Fruit fly (Drosophila melanogaster) whole organism, embryonic: Measurements from ENCODE around the gene eIF2gamma.

Experiments
- Atf6 ChIP-seq: fragments of 200-800 bp; sonication (Bioruptor generic); IDR thresholded peaks from 2 replicates; pipeline ENCODE4 v1.3.6; 2022; ENCODE audit warnings: missing biosample characterization, missing genetic modification characterization
- BEAF-32 ChIP-seq: fragments of 200-800 bp; sonication (Bioruptor generic); optimal IDR thresholded peaks from 3 replicates; lab custom pipeline; 2017; ENCODE audit warnings: missing biosample characterization, missing genetic modification characterization, mild to moderate bottlenecking, moderate library complexity, missing genetic modification reagents
- C15 ChIP-seq: fragments of 200-800 bp; sonication (Bioruptor generic); IDR thresholded peaks from 3 replicates; pipeline ENCODE4 v1.3.6; 2022; ENCODE audit warnings: missing biosample characterization, missing genetic modification characterization
- CG10565 ChIP-seq: fragments of 200-800 bp; sonication (Bioruptor generic); optimal IDR thresholded peaks from 3 replicates; lab custom pipeline; 2016; ENCODE audit warnings: missing biosample characterization, mild to moderate bottlenecking, missing genetic modification characterization
- CG11398 ChIP-seq: fragments of 200-800 bp; sonication (Bioruptor generic); optimal IDR thresholded peaks from 2 replicates; lab custom pipeline; 2016; ENCODE audit warnings: missing biosample characterization, missing genetic modification characterization
- CG17361 ChIP-seq: fragments of 200-800 bp; sonication (Bioruptor generic); IDR thresholded peaks from 3 replicates; pipeline ENCODE4 v1.3.6; 2022; ENCODE audit warnings: missing biosample characterization, missing genetic modification characterization
- CG17912 ChIP-seq: fragments of 200-800 bp; sonication (Bioruptor generic); optimal IDR thresholded peaks from 2 replicates; lab custom pipeline; 2018; ENCODE audit warnings: missing biosample characterization, mild to moderate bottlenecking, missing genetic modification characterization
- CG2712 ChIP-seq: fragments of 200-800 bp; optimal IDR thresholded peaks from 3 replicates; lab custom pipeline; 2019; ENCODE audit warnings: missing biosample characterization, mild to moderate bottlenecking, missing genetic modification characterization, moderate library complexity
- CG2875 ChIP-seq: fragments of 200-800 bp; sonication (Bioruptor generic); optimal IDR thresholded peaks from 2 replicates; lab custom pipeline; 2017; ENCODE audit warnings: missing biosample characterization, mild to moderate bottlenecking, missing genetic modification characterization, missing genetic modification reagents
- CG2889 ChIP-seq: fragments of 200-800 bp; sonication (Bioruptor generic); IDR thresholded peaks from 3 replicates; pipeline ENCODE4 v1.3.6; 2022; ENCODE audit warnings: missing biosample characterization, missing genetic modification characterization
- CG4328 ChIP-seq: fragments of 200-800 bp; sonication (Bioruptor generic); optimal IDR thresholded peaks from 3 replicates; lab custom pipeline; 2017; ENCODE audit warnings: missing biosample characterization, missing genetic modification reagents, missing genetic modification characterization
- CG43689 ChIP-seq: fragments of 200-800 bp; sonication (Bioruptor generic); IDR thresholded peaks from 2 replicates; pipeline ENCODE4 v1.3.6; 2022; ENCODE audit warnings: missing biosample characterization, missing genetic modification characterization
- CG4424 ChIP-seq: fragments of 200-800 bp; sonication (Bioruptor generic); optimal IDR thresholded peaks from 3 replicates; lab custom pipeline; 2016; ENCODE audit warnings: missing biosample characterization, missing genetic modification characterization
- CG4820 ChIP-seq: fragments of 200-800 bp; sonication (Bioruptor generic); optimal IDR thresholded peaks from 3 replicates; lab custom pipeline; 2016; ENCODE audit warnings: missing biosample characterization, missing genetic modification characterization
- CG4854 ChIP-seq: fragments of 200-800 bp; sonication (Bioruptor generic); optimal IDR thresholded peaks from 2 replicates; lab custom pipeline; 2016; ENCODE audit warnings: missing biosample characterization, missing genetic modification characterization, inconsistent platforms
- CG6654 ChIP-seq: fragments of 200-800 bp; sonication (Bioruptor generic); optimal IDR thresholded peaks from 2 replicates; lab custom pipeline; 2017; ENCODE audit warnings: missing biosample characterization, mild to moderate bottlenecking, missing genetic modification characterization
- CG6854 ChIP-seq: fragments of 200-800 bp; sonication (Bioruptor generic); optimal IDR thresholded peaks from 3 replicates; lab custom pipeline; 2017; ENCODE audit warnings: missing biosample characterization, mild to moderate bottlenecking, missing genetic modification characterization
- CG7357 ChIP-seq: fragments of 200-800 bp; sonication (Bioruptor generic); IDR thresholded peaks from 3 replicates; pipeline ENCODE4 v1.3.6; 2022; ENCODE audit warnings: missing biosample characterization, missing genetic modification characterization
- CG8281 ChIP-seq: fragments of 200-800 bp; sonication (Bioruptor generic); optimal IDR thresholded peaks from 2 replicates; lab custom pipeline; 2018; ENCODE audit warnings: missing biosample characterization, mild to moderate bottlenecking, missing genetic modification characterization, moderate library complexity
- CG8359 ChIP-seq: fragments of 200-800 bp; sonication (Bioruptor generic); optimal IDR thresholded peaks from 2 replicates; lab custom pipeline; 2017; ENCODE audit warnings: missing biosample characterization, mild to moderate bottlenecking, missing genetic modification characterization, borderline replicate concordance
- CG8944 ChIP-seq: fragments of 200-800 bp; sonication (Bioruptor generic); optimal IDR thresholded peaks from 3 replicates; lab custom pipeline; 2016; ENCODE audit warnings: missing biosample characterization, missing genetic modification characterization
- Dbx ChIP-seq: fragments of 200-800 bp; sonication (Bioruptor generic); IDR thresholded peaks from 3 replicates; pipeline ENCODE4 v1.3.6; 2022; ENCODE audit warnings: missing biosample characterization, missing genetic modification characterization
- Drgx ChIP-seq: fragments of 200-800 bp; sonication (Bioruptor generic); IDR thresholded peaks from 2 replicates; pipeline ENCODE4 v1.3.6; 2022; ENCODE audit warnings: missing biosample characterization, missing genetic modification characterization
- H2.0 ChIP-seq: fragments of 200-800 bp; sonication (Bioruptor generic); IDR thresholded peaks from 2 replicates; pipeline ENCODE4 v1.3.6; 2022; ENCODE audit warnings: missing biosample characterization, missing genetic modification characterization
- HLH3B ChIP-seq: fragments of 200-800 bp; sonication (Bioruptor generic); IDR thresholded peaks from 2 replicates; pipeline ENCODE4 v1.3.6; 2022; ENCODE audit warnings: missing biosample characterization, missing genetic modification characterization
- MTF-1 ChIP-seq: fragments of 200-800 bp; sonication (Bioruptor generic); optimal IDR thresholded peaks from 2 replicates; lab custom pipeline; 2018; ENCODE audit warnings: missing biosample characterization, mild to moderate bottlenecking, missing genetic modification characterization, borderline replicate concordance
- NC2α ChIP-seq: fragments of 200-800 bp; sonication (Bioruptor generic); optimal IDR thresholded peaks from 2 replicates; lab custom pipeline; 2016; ENCODE audit warnings: missing biosample characterization, missing genetic modification characterization
- Sin3A ChIP-seq: fragments of >200 bp; optimal IDR thresholded peaks from 2 replicates; lab custom pipeline; 2018
- Sox100B ChIP-seq: fragments of 200-800 bp; sonication (Bioruptor generic); optimal IDR thresholded peaks from 3 replicates; lab custom pipeline; 2018; ENCODE audit warnings: missing biosample characterization, mild to moderate bottlenecking, missing genetic modification characterization
- ase ChIP-seq: fragments of 200-800 bp; sonication (Bioruptor generic); IDR thresholded peaks from 3 replicates; pipeline ENCODE4 v1.3.6; 2022; ENCODE audit warnings: missing biosample characterization, missing genetic modification characterization
- br ChIP-seq: fragments of >200 bp; optimal IDR thresholded peaks from 2 replicates; lab custom pipeline; 2017
- cato ChIP-seq: fragments of 200-800 bp; sonication (Bioruptor generic); optimal IDR thresholded peaks from 2 replicates; lab custom pipeline; 2016; ENCODE audit warnings: missing biosample characterization, missing genetic modification characterization, borderline replicate concordance
- dpn ChIP-seq, 2 experiments: fragments of 200-800 bp; sonication (Bioruptor generic); optimal IDR thresholded peaks; 3 replicates each; lab custom pipeline; 2016; ENCODE audit warnings: missing biosample characterization in 2 of 2, missing genetic modification characterization in 2 of 2
- fd3F ChIP-seq: fragments of 200-800 bp; sonication (Bioruptor generic); optimal IDR thresholded peaks from 2 replicates; lab custom pipeline; 2018; ENCODE audit warnings: missing biosample characterization, mild to moderate bottlenecking, missing genetic modification characterization, moderate library complexity
- fd64A ChIP-seq: fragments of 200-800 bp; sonication (Bioruptor generic); optimal IDR thresholded peaks from 3 replicates; lab custom pipeline; 2018; ENCODE audit warnings: missing biosample characterization, mild to moderate bottlenecking, missing genetic modification characterization
- hth ChIP-seq: fragments of >200 bp; optimal IDR thresholded peaks from 2 replicates; lab custom pipeline; 2017; ENCODE audit warnings: inconsistent platforms
- ken ChIP-seq: fragments of 200-800 bp; sonication (Bioruptor generic); IDR thresholded peaks from 3 replicates; pipeline ENCODE4 v1.3.6; 2022; ENCODE audit warnings: missing biosample characterization, missing genetic modification characterization
- nmo ChIP-seq: fragments of 200-800 bp; sonication (Bioruptor generic); optimal IDR thresholded peaks from 2 replicates; lab custom pipeline; 2018; ENCODE audit warnings: missing biosample characterization, mild to moderate bottlenecking, missing genetic modification characterization, moderate library complexity
- onecut ChIP-seq: fragments of 200-800 bp; sonication (Bioruptor generic); IDR thresholded peaks from 2 replicates; pipeline ENCODE4 v1.3.6; 2022; ENCODE audit warnings: missing biosample characterization, missing genetic modification characterization
- pho ChIP-seq: fragments of 200-800 bp; sonication (Bioruptor generic); optimal IDR thresholded peaks from 2 replicates; lab custom pipeline; 2016; ENCODE audit warnings: missing biosample characterization, missing genetic modification characterization
- pita ChIP-seq: fragments of 200-800 bp; sonication (Bioruptor generic); optimal IDR thresholded peaks from 2 replicates; lab custom pipeline; 2017; ENCODE audit warnings: missing biosample characterization, mild to moderate bottlenecking, missing genetic modification characterization
- prd ChIP-seq, 3 experiments: fragments of >200 bp in 2 of 3; fragments of 200-800 bp in 1 of 3; sonication (Bioruptor generic) in 1 of 3; optimal IDR thresholded peaks in 2 of 3; IDR thresholded peaks in 1 of 3; 2 replicates in 2 of 3; 3 replicates in 1 of 3; pipeline versions ENCODE4 v1.3.6 to Lab custom; 2017 to 2022; ENCODE audit warnings: missing biosample characterization in 1 of 3, missing genetic modification characterization in 1 of 3
- run ChIP-seq: fragments of 200-800 bp; sonication (Bioruptor generic); optimal IDR thresholded peaks from 3 replicates; lab custom pipeline; 2018; ENCODE audit warnings: missing biosample characterization, mild to moderate bottlenecking, missing genetic modification characterization
- seq ChIP-seq: fragments of 200-800 bp; sonication (Bioruptor generic); IDR thresholded peaks from 2 replicates; pipeline ENCODE4 v1.3.6; 2022; ENCODE audit warnings: missing biosample characterization, missing genetic modification characterization
- sim ChIP-seq: fragments of 200-800 bp; sonication (Bioruptor generic); IDR thresholded peaks from 2 replicates; pipeline ENCODE4 v1.3.6; 2022; ENCODE audit warnings: missing biosample characterization, missing genetic modification characterization
- sna ChIP-seq: fragments of 200-800 bp; sonication (Bioruptor generic); IDR thresholded peaks from 2 replicates; pipeline ENCODE4 v1.3.6; 2022; ENCODE audit warnings: missing biosample characterization, missing genetic modification characterization; ENCODE audit not compliant: partially characterized antibody
- tap ChIP-seq: fragments of 200-800 bp; optimal IDR thresholded peaks from 3 replicates; lab custom pipeline; 2019; ENCODE audit warnings: missing biosample characterization, mild to moderate bottlenecking, missing genetic modification characterization, moderate library complexity
- trh ChIP-seq: fragments of 200-800 bp; sonication (Bioruptor generic); optimal IDR thresholded peaks from 2 replicates; lab custom pipeline; 2016; ENCODE audit warnings: missing biosample characterization, missing genetic modification characterization
- tup ChIP-seq: fragments of 200-800 bp; sonication (Bioruptor generic); optimal IDR thresholded peaks from 2 replicates; lab custom pipeline; 2016; ENCODE audit warnings: missing biosample characterization, mild to moderate bottlenecking, missing genetic modification characterization, moderate library complexity
- twi ChIP-seq: fragments of 200-800 bp; optimal IDR thresholded peaks from 2 replicates; lab custom pipeline; 2019; ENCODE audit warnings: missing biosample characterization, mild to moderate bottlenecking, missing genetic modification characterization, moderate library complexity

Gene eIF2gamma

dm6 chr3R:15280619-15281334 is 17.5 kb upstream of the eIF2gamma start (continued):
- no peak for TF ChIP-seq CG10565
- no peak for TF ChIP-seq sna (GFP tag; lab: Robert Waterston, UW)
- no peak for TF ChIP-seq ken
- TF ChIP-seq CG7357 (GFP tag; lab: Robert Waterston, UW), result no peak
- peak; percentile 36; the same call in 1 of the 2 replicates for TF ChIP-seq sim (GFP tag; lab: Robert Waterston, UW)
- peak; percentile 25 for TF ChIP-seq CG6854 (GFP tag; lab: Kevin White, UChicago)
- TF ChIP-seq CG2712 (tag; lab: Kevin White, UChicago), result peak; percentile 86
- peak; percentile 90 for TF ChIP-seq nmo
- peak; percentile 11; the same call in 1 of the 2 replicates for TF ChIP-seq onecut (GFP tag; lab: Robert Waterston, UW)
- TF ChIP-seq fd3F, result peak; percentile 36
- TF ChIP-seq Atf6 (GFP tag; lab: Robert Waterston, UW), result no peak
- no peak for TF ChIP-seq CG8944 (GFP tag; lab: Kevin White, UChicago)
- peak; percentile 75 for TF ChIP-seq CG2875 (GFP tag; lab: Kevin White, UChicago)
- no peak for TF ChIP-seq prd (optimal IDR thresholded peaks at IDR 0.05; lab: Kevin White, UChicago)
- peak; percentile 61; the same call in 2 of the 3 replicates for TF ChIP-seq prd (GFP tag; IDR thresholded peaks at IDR 0.05; lab: Robert Waterston, UW)
- peak; percentile 69 for TF ChIP-seq twi (tag; lab: Kevin White, UChicago)
- no peak for TF ChIP-seq NC2α (GFP tag; lab: Kevin White, UChicago)
- no peak for TF ChIP-seq MTF-1 (GFP tag; lab: Kevin White, UChicago)
- TF ChIP-seq CG4854 (GFP tag; lab: Kevin White, UChicago), result no peak
- no peak for TF ChIP-seq fd64A (GFP tag; lab: Kevin White, UChicago)
- peak; percentile 34 for TF ChIP-seq run (tag; lab: Kevin White, UChicago)
- 0 out of 2 replicates have a peak, but pooled peaks have one; percentile 29 for TF ChIP-seq H2.0
- peak; percentile 38 for TF ChIP-seq HLH3B (GFP tag; lab: Robert Waterston, UW)
- peak; percentile 59 for TF ChIP-seq CG4328 (GFP tag; lab: Kevin White, UChicago)
- peak; percentile 61 for TF ChIP-seq CG8359 (GFP tag; lab: Kevin White, UChicago)
- no peak for TF ChIP-seq hth (lab: Kevin White, UChicago)
- TF ChIP-seq br (lab: Kevin White, UChicago), result no peak
- no peak for TF ChIP-seq pho (GFP tag; lab: Kevin White, UChicago)
- TF ChIP-seq CG17912, result no peak
- peak; percentile 79 for TF ChIP-seq CG4424 (GFP tag; lab: Kevin White, UChicago)
- no peak for TF ChIP-seq Sin3A
- TF ChIP-seq cato (GFP tag; lab: Kevin White, UChicago), result peak; percentile 56
- TF ChIP-seq tup (GFP tag; lab: Kevin White, UChicago), result no peak
- no peak for TF ChIP-seq pita
- TF ChIP-seq trh (GFP tag; lab: Kevin White, UChicago), result peak; percentile 41
- no peak for TF ChIP-seq CG11398 (GFP tag; lab: Kevin White, UChicago)
- TF ChIP-seq CG17361 (GFP tag; lab: Robert Waterston, UW), result peak; percentile 95
- TF ChIP-seq CG43689 (GFP tag; lab: Robert Waterston, UW), result no peak
- no peak for TF ChIP-seq seq (GFP tag; lab: Robert Waterston, UW)
- TF ChIP-seq CG2889, result no peak
- no peak for TF ChIP-seq ase
- TF ChIP-seq C15 (GFP tag; lab: Robert Waterston, UW), result no peak
- peak; percentile 40 for TF ChIP-seq CG8281 (tag; lab: Kevin White, UChicago)
- TF ChIP-seq Dbx (GFP tag; lab: Robert Waterston, UW), result no peak
- peak; percentile 86 for TF ChIP-seq Sox100B (GFP tag; lab: Kevin White, UChicago)
- TF ChIP-seq CG6654 (GFP tag; lab: Kevin White, UChicago), result peak; percentile 54
- peak; percentile 75 for TF ChIP-seq CG4820 (GFP tag; lab: Kevin White, UChicago)
- TF ChIP-seq tap (tag; lab: Kevin White, UChicago), result peak; percentile 43
- peak; percentile 38; the same call in 1 of the 2 replicates for TF ChIP-seq Drgx (GFP tag; lab: Robert Waterston, UW)
- TF ChIP-seq dpn (GFP tag; optimal IDR thresholded peaks at IDR 0.05; lab: Kevin White, UChicago), result peak in 1 of 2 experiments; percentile 59
- no peak for TF ChIP-seq BEAF-32
